Fruit fly (Drosophila melanogaster) whole organism, embryonic: ENCODE data around the gene CG14695.
A peak's percentile ranks its signal among the peaks of the same experiment; 100 is the strongest.

Source experiments
- B-H1 ChIP-seq: fragments of 200-800 bp; sonication (Bioruptor generic); IDR thresholded peaks from 3 replicates; pipeline ENCODE4 v1.3.6; 2022; ENCODE audit warnings: missing biosample characterization, missing genetic modification characterization
- BEAF-32 ChIP-seq: fragments of 200-800 bp; sonication (Bioruptor generic); optimal IDR thresholded peaks from 3 replicates; lab custom pipeline; 2017; ENCODE audit warnings: missing biosample characterization, missing genetic modification characterization, mild to moderate bottlenecking, moderate library complexity, missing genetic modification reagents
- BtbVII ChIP-seq: fragments of 200-800 bp; sonication (Bioruptor generic); optimal IDR thresholded peaks from 3 replicates; lab custom pipeline; 2017; ENCODE audit warnings: missing biosample characterization, mild to moderate bottlenecking, missing genetic modification characterization
- CG12659 ChIP-seq: fragments of 200-800 bp; sonication (Bioruptor generic); optimal IDR thresholded peaks from 3 replicates; lab custom pipeline; 2017; ENCODE audit warnings: mild to moderate bottlenecking, missing biosample characterization, missing genetic modification reagents, missing genetic modification characterization
- CG13287 ChIP-seq: fragments of 200-800 bp; sonication (Bioruptor generic); IDR thresholded peaks from 2 replicates; pipeline ENCODE4 v1.3.6; 2022; ENCODE audit warnings: missing biosample characterization, missing genetic modification characterization; ENCODE audit not compliant: partially characterized antibody
- CG13424 ChIP-seq: fragments of 200-800 bp; sonication (Bioruptor generic); optimal IDR thresholded peaks from 2 replicates; lab custom pipeline; 2019; ENCODE audit warnings: missing biosample characterization, mild to moderate bottlenecking, missing genetic modification characterization, moderate library complexity
- CG14710 ChIP-seq: fragments of 200-800 bp; sonication (Bioruptor generic); optimal IDR thresholded peaks from 3 replicates; lab custom pipeline; 2019; ENCODE audit warnings: missing biosample characterization, mild to moderate bottlenecking, missing genetic modification characterization, moderate library complexity
- CG17829 ChIP-seq: fragments of 200-800 bp; optimal IDR thresholded peaks from 2 replicates; lab custom pipeline; 2019; ENCODE audit warnings: missing biosample characterization, mild to moderate bottlenecking, missing genetic modification characterization, moderate library complexity
- CG18011 ChIP-seq: fragments of 200-800 bp; sonication (Bioruptor generic); optimal IDR thresholded peaks from 2 replicates; lab custom pipeline; 2017; ENCODE audit warnings: missing biosample characterization, missing genetic modification characterization, mild to moderate bottlenecking, moderate library complexity, missing genotype
- CG2116 ChIP-seq: fragments of 200-800 bp; sonication (Bioruptor generic); optimal IDR thresholded peaks from 3 replicates; lab custom pipeline; 2018; ENCODE audit warnings: missing biosample characterization, mild to moderate bottlenecking, missing genetic modification characterization
- CG2678 ChIP-seq: fragments of 200-800 bp; sonication (Bioruptor generic); optimal IDR thresholded peaks from 3 replicates; lab custom pipeline; 2019; ENCODE audit warnings: missing biosample characterization, mild to moderate bottlenecking, missing genetic modification characterization, moderate library complexity
- CG34422 ChIP-seq: fragments of 200-800 bp; sonication (Bioruptor generic); IDR thresholded peaks from 3 replicates; pipeline ENCODE4 v1.3.6; 2022; ENCODE audit warnings: missing biosample characterization, missing genetic modification characterization
- CG4854 ChIP-seq: fragments of 200-800 bp; sonication (Bioruptor generic); optimal IDR thresholded peaks from 2 replicates; lab custom pipeline; 2016; ENCODE audit warnings: missing biosample characterization, missing genetic modification characterization, inconsistent platforms
- CG9876 ChIP-seq: fragments of 200-800 bp; sonication (Bioruptor generic); optimal IDR thresholded peaks from 2 replicates; lab custom pipeline; 2016; ENCODE audit warnings: missing biosample characterization, missing genetic modification characterization
- CG9932 ChIP-seq: fragments of 200-800 bp; sonication (Bioruptor generic); IDR thresholded peaks from 2 replicates; pipeline ENCODE4 v1.3.6; 2022; ENCODE audit warnings: missing biosample characterization, missing genetic modification characterization
- CHES-1-like ChIP-seq: fragments of 200-800 bp; sonication (Bioruptor generic); optimal IDR thresholded peaks from 2 replicates; lab custom pipeline; 2016; ENCODE audit warnings: missing biosample characterization, missing genetic modification characterization
- CoRest ChIP-seq: fragments of 200-800 bp; sonication (Bioruptor generic); optimal IDR thresholded peaks from 3 replicates; lab custom pipeline; 2018; ENCODE audit warnings: missing biosample characterization, mild to moderate bottlenecking, missing genetic modification characterization, moderate library complexity
- Dp ChIP-seq: fragments of 200-800 bp; sonication (Bioruptor generic); optimal IDR thresholded peaks from 2 replicates; lab custom pipeline; 2018; ENCODE audit warnings: missing biosample characterization, mild to moderate bottlenecking, missing genetic modification characterization, moderate library complexity
- Ets97D ChIP-seq: fragments of 200-800 bp; sonication (Bioruptor generic); optimal IDR thresholded peaks from 3 replicates; lab custom pipeline; 2016; ENCODE audit warnings: missing biosample characterization, missing genetic modification characterization
- Fer1 ChIP-seq: fragments of 200-800 bp; sonication (Bioruptor generic); optimal IDR thresholded peaks from 2 replicates; lab custom pipeline; 2017; ENCODE audit warnings: missing biosample characterization, mild to moderate bottlenecking, missing genetic modification characterization
- Hand ChIP-seq: fragments of 200-800 bp; sonication (Bioruptor generic); optimal IDR thresholded peaks from 2 replicates; lab custom pipeline; 2017; ENCODE audit warnings: mild to moderate bottlenecking, missing biosample characterization, missing genetic modification reagents, missing genetic modification characterization
- HmgZ ChIP-seq: fragments of 200-800 bp; sonication (Bioruptor generic); optimal IDR thresholded peaks from 2 replicates; lab custom pipeline; 2018; ENCODE audit warnings: missing biosample characterization, mild to moderate bottlenecking, missing genetic modification characterization
- Hr51 ChIP-seq, 2 experiments: fragments of 200-800 bp; sonication (Bioruptor generic); optimal IDR thresholded peaks; 2 replicates in 1 of 2; 3 replicates in 1 of 2; lab custom pipeline; 2016 to 2018; ENCODE audit warnings: missing biosample characterization in 2 of 2, missing genetic modification characterization in 2 of 2, mild to moderate bottlenecking in 1 of 2, moderate library complexity in 1 of 2
- MBD-R2 ChIP-seq: fragments of 200-800 bp; sonication (Bioruptor generic); IDR thresholded peaks from 2 replicates; pipeline ENCODE4 v1.3.6; 2022; ENCODE audit warnings: missing biosample characterization, missing genetic modification characterization
- Opbp ChIP-seq: fragments of 200-800 bp; sonication (Bioruptor generic); IDR thresholded peaks from 3 replicates; pipeline ENCODE4 v1.3.6; 2022; ENCODE audit warnings: missing biosample characterization, missing genetic modification characterization; ENCODE audit not compliant: partially characterized antibody
- Pdp1 ChIP-seq, 2 experiments: fragments of 200-800 bp; sonication (Bioruptor generic); optimal IDR thresholded peaks; 3 replicates each; lab custom pipeline; 2016; ENCODE audit warnings: missing biosample characterization in 2 of 2, missing genetic modification characterization in 2 of 2, mild to moderate bottlenecking in 1 of 2, moderate library complexity in 1 of 2
- Scr ChIP-seq: fragments of 200-800 bp; sonication (Bioruptor generic); IDR thresholded peaks from 2 replicates; pipeline ENCODE4 v1.3.6; 2022; ENCODE audit warnings: missing biosample characterization, missing genetic modification characterization; ENCODE audit not compliant: partially characterized antibody
- Sry-δ ChIP-seq: fragments of 200-800 bp; sonication (Bioruptor generic); optimal IDR thresholded peaks from 2 replicates; lab custom pipeline; 2016; ENCODE audit warnings: missing biosample characterization, missing genetic modification characterization
- Taf1 ChIP-seq: fragments of 200-800 bp; sonication (Bioruptor generic); IDR thresholded peaks from 2 replicates; pipeline ENCODE4 v1.3.6; 2022; ENCODE audit warnings: missing biosample characterization, missing genetic modification characterization
- YL-1 ChIP-seq: fragments of 200-800 bp; sonication (Bioruptor generic); optimal IDR thresholded peaks from 3 replicates; lab custom pipeline; 2017; ENCODE audit warnings: missing biosample characterization, mild to moderate bottlenecking, missing genetic modification characterization
- abd-A ChIP-seq: fragments of 200-800 bp; sonication (Bioruptor generic); optimal IDR thresholded peaks from 3 replicates; lab custom pipeline; 2019; ENCODE audit warnings: missing biosample characterization, mild to moderate bottlenecking, missing genetic modification characterization, moderate library complexity
- amos ChIP-seq: fragments of 200-800 bp; sonication (Bioruptor generic); IDR thresholded peaks from 2 replicates; pipeline ENCODE4 v1.3.6; 2022; ENCODE audit warnings: missing biosample characterization, missing genetic modification characterization; ENCODE audit not compliant: partially characterized antibody
- cas ChIP-seq: fragments of 200-800 bp; sonication (Bioruptor generic); IDR thresholded peaks from 2 replicates; pipeline ENCODE4 v1.3.6; 2022; ENCODE audit warnings: missing biosample characterization, missing genetic modification characterization
- cg ChIP-seq: fragments of 200-800 bp; sonication (Bioruptor generic); optimal IDR thresholded peaks from 3 replicates; lab custom pipeline; 2019; ENCODE audit warnings: missing biosample characterization, mild to moderate bottlenecking, missing genetic modification characterization, moderate library complexity
- crc ChIP-seq: fragments of 200-800 bp; sonication (Bioruptor generic); optimal IDR thresholded peaks from 2 replicates; lab custom pipeline; 2016; ENCODE audit warnings: missing biosample characterization, missing genetic modification characterization
- fd96Cb ChIP-seq: fragments of 200-800 bp; sonication (Bioruptor generic); optimal IDR thresholded peaks from 2 replicates; lab custom pipeline; 2018; ENCODE audit warnings: missing biosample characterization, mild to moderate bottlenecking, missing genetic modification characterization, moderate library complexity
- gcm ChIP-seq: fragments of 200-800 bp; sonication (Bioruptor generic); optimal IDR thresholded peaks from 2 replicates; lab custom pipeline; 2019; ENCODE audit warnings: missing biosample characterization, mild to moderate bottlenecking, missing genetic modification characterization, moderate library complexity
- nmo ChIP-seq: fragments of 200-800 bp; sonication (Bioruptor generic); optimal IDR thresholded peaks from 2 replicates; lab custom pipeline; 2018; ENCODE audit warnings: missing biosample characterization, mild to moderate bottlenecking, missing genetic modification characterization, moderate library complexity
- pfk ChIP-seq: fragments of 200-800 bp; sonication (Bioruptor generic); optimal IDR thresholded peaks from 2 replicates; lab custom pipeline; 2018; ENCODE audit warnings: missing biosample characterization, mild to moderate bottlenecking, missing genetic modification characterization, moderate library complexity
- phol ChIP-seq: fragments of 200-800 bp; sonication (Bioruptor generic); optimal IDR thresholded peaks from 3 replicates; lab custom pipeline; 2018; ENCODE audit warnings: missing biosample characterization, mild to moderate bottlenecking, missing genetic modification characterization, moderate library complexity
- psq ChIP-seq: fragments of 200-800 bp; sonication (Bioruptor generic); optimal IDR thresholded peaks from 2 replicates; lab custom pipeline; 2017; ENCODE audit warnings: missing biosample characterization, missing genetic modification characterization
- shn ChIP-seq: fragments of 200-800 bp; sonication (Bioruptor generic); optimal IDR thresholded peaks from 3 replicates; lab custom pipeline; 2016; ENCODE audit warnings: missing biosample characterization, missing genetic modification characterization
- sna ChIP-seq: fragments of 200-800 bp; sonication (Bioruptor generic); IDR thresholded peaks from 2 replicates; pipeline ENCODE4 v1.3.6; 2022; ENCODE audit warnings: missing biosample characterization, missing genetic modification characterization; ENCODE audit not compliant: partially characterized antibody
- sob ChIP-seq: fragments of 200-800 bp; sonication (Bioruptor generic); IDR thresholded peaks from 2 replicates; pipeline ENCODE4 v1.3.6; 2022; ENCODE audit warnings: missing biosample characterization, missing genetic modification characterization
- stwl ChIP-seq: fragments of 200-800 bp; sonication (Bioruptor generic); optimal IDR thresholded peaks from 3 replicates; lab custom pipeline; 2018; ENCODE audit warnings: missing biosample characterization, mild to moderate bottlenecking, missing genetic modification characterization, moderate library complexity
- unc-4 ChIP-seq: fragments of 200-800 bp; sonication (Bioruptor generic); IDR thresholded peaks from 2 replicates; pipeline ENCODE4 v1.3.6; 2022; ENCODE audit warnings: missing biosample characterization, missing genetic modification characterization; ENCODE audit not compliant: partially characterized antibody
- unpg ChIP-seq: fragments of 200-800 bp; sonication (Bioruptor generic); optimal IDR thresholded peaks from 3 replicates; lab custom pipeline; 2018; ENCODE audit warnings: missing biosample characterization, mild to moderate bottlenecking, missing genetic modification characterization, moderate library complexity

Gene CG14695

DNA sequence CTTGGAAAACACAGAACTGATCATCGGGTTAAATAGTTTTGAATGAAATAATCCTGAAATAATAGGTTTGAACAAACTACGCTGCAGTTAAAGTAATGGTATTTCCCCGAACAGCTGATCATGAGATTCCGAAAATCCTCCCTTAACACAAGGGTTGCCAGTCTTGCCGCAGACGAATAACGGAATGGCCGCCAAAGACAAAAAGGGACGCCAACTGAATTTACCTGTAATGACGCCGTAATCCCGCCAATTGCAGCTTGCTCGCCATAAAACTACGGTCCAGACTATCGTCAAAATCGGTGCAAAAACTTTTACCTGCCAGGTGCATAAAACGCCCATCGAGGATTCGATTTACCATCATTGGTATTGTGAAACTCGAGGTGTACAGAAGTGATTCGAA, 22.5 kb downstream of the CG14695 start, which contains the start of gene CG4570 (continued):
- no peak for TF ChIP-seq CG18011 (GFP tag; lab: Kevin White, UChicago)
- no peak for TF ChIP-seq Taf1 (GFP tag; lab: Robert Waterston, UW)
- no peak for TF ChIP-seq CG4854 (GFP tag; lab: Kevin White, UChicago)
- TF ChIP-seq abd-A (tag; lab: Kevin White, UChicago) = no peak
- no peak for TF ChIP-seq CG13424
- TF ChIP-seq shn (GFP tag; lab: Kevin White, UChicago) = no peak
- TF ChIP-seq pfk (GFP tag; lab: Kevin White, UChicago) = no peak
- no peak for TF ChIP-seq unpg
- TF ChIP-seq unc-4 = no peak
- TF ChIP-seq crc (GFP tag; lab: Kevin White, UChicago) = no peak
- no peak for TF ChIP-seq sna
- TF ChIP-seq sob (GFP tag; lab: Robert Waterston, UW) = no peak
- TF ChIP-seq Dp (GFP tag; lab: Kevin White, UChicago) = peak; percentile 7

DNA sequence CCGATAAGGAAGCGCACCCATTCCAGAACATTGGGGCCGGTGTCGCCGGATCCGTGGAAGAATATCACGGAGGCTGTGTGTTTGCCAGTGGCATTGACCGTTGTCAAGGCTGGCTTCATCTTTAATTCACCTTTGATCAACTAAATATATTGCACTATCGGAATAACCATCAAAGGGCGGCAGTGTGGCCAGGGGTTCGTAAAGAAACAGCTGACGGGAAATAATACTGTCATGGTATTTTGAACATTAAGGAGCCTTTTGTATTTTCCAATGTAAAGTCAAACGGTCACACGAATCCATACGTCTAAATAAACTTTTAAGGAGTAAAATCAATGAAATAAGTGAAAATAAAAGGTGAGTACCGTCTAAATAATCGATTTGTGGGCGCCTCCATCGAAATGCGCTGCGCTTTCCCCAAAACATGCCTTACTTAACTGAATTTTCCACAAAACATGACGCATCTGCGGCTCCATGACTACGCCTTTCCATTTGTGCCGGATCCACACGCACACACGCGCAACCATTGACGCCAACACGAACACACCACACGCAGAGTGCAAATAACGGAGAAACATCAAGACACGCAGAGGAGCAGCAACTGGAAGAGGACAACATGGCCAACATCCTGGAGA, 24.8 kb downstream of the CG14695 start, which contains the start of the genes CG6567 and CG4511:
CG6567 (minus strand) TSS at position 209 of the 632 bp plus-strand sequence.
CG4511 (plus strand) TSS at position 259 of the 632 bp plus-strand sequence.
- TF ChIP-seq B-H1 (GFP tag; lab: Robert Waterston, UW) (no peak), BEAF-32 (GFP tag; lab: Kevin White, UChicago) (peak; percentile 56), MBD-R2 (GFP tag; lab: Robert Waterston, UW) (peak; percentile 95), gcm (GFP tag; lab: Kevin White, UChicago) (peak; percentile 8), stwl (tag; lab: Kevin White, UChicago) (peak; percentile 60), fd96Cb (tag; lab: Kevin White, UChicago) (no peak), Hand (GFP tag; lab: Kevin White, UChicago) (no peak), Fer1 (peak; percentile 22), CG9932 (GFP tag; lab: Robert Waterston, UW) (no peak), amos (GFP tag; lab: Robert Waterston, UW) (peak; percentile 48; the same call in 1 of the 2 replicates), CG34422 (peak; percentile 80; the same call in 1 of the 3 replicates), cg (GFP tag; lab: Kevin White, UChicago) (peak; percentile 81), CoRest (tag; lab: Kevin White, UChicago) (peak; percentile 11), CG13287 (peak; percentile 36; the same call in 1 of the 2 replicates), CG2116 (GFP tag; lab: Kevin White, UChicago) (peak; percentile 7), Pdp1 (GFP tag; optimal IDR thresholded peaks at IDR 0.05; lab: Kevin White, UChicago) (peak in 1 of 2 experiments; percentile 24), Scr (GFP tag; lab: Robert Waterston, UW) (peak; percentile 38), YL-1 (GFP tag; lab: Kevin White, UChicago) (peak; percentile 89), CG17829 (tag; lab: Kevin White, UChicago) (peak; percentile 50), CG2678 (no peak), Sry-δ (GFP tag; lab: Kevin White, UChicago) (peak; percentile 19), Ets97D (GFP tag; lab: Kevin White, UChicago) (peak; percentile 45), CG9876 (no peak), HmgZ (tag; lab: Kevin White, UChicago) (peak; percentile 12), cas (GFP tag; lab: Robert Waterston, UW) (no peak), Hr51 (GFP tag; optimal IDR thresholded peaks at IDR 0.05; lab: Kevin White, UChicago) (no peak), Opbp (GFP tag; lab: Robert Waterston, UW) (no peak), psq (GFP tag; lab: Kevin White, UChicago) (no peak), CHES-1-like (GFP tag; lab: Kevin White, UChicago) (peak; percentile 38), phol (tag; lab: Kevin White, UChicago) (peak; percentile 21), CG12659 (GFP tag; lab: Kevin White, UChicago) (peak; percentile 55), CG14710 (peak; percentile 31), BtbVII (GFP tag; lab: Kevin White, UChicago) (no peak), nmo (peak; percentile 36)
